Worm (Caenorhabditis elegans): Measurements from ENCODE around the gene T03F6.10.
A peak's percentile ranks its signal among the peaks of the same experiment; 100 is the strongest.

T03F6.10 gene

ce11 chrIII:13377249-13377648 lies 893 bp downstream of the T03F6.10 start (continued):
- TF ChIP-seq pqm-1 (tag; optimal IDR thresholded peaks at IDR 0.05) (peak; percentile 9), lin-14 (GFP tag; optimal IDR thresholded peaks at IDR 0.05) (peak; percentile 92), nhr-47 (tag; optimal IDR thresholded peaks at IDR 0.05) (peak; percentile 31), nhr-19 (GFP tag; conservative IDR thresholded peaks at IDR 0.05) (no peak), fkh-10 (GFP tag; optimal IDR thresholded peaks at IDR 0.05) (no peak), tbx-2 (tag; optimal IDR thresholded peaks at IDR 0.05) (peak; percentile 33), lin-35 (GFP tag; optimal IDR thresholded peaks at IDR 0.05) (peak; percentile 45 to 50), xbp-1 (tag; optimal IDR thresholded peaks at IDR 0.05) (peak; percentile 52), hpl-2 (GFP tag; optimal IDR thresholded peaks at IDR 0.05) (no peak), unc-62 (GFP tag; optimal IDR thresholded peaks at IDR 0.05) (no peak), snu-23 (GFP tag; optimal IDR thresholded peaks at IDR 0.05) (peak; percentile 77), skn-1 (tag; optimal IDR thresholded peaks at IDR 0.05) (peak; percentile 66), efl-1 (optimal IDR thresholded peaks at IDR 0.05) (peak; percentile 20 to 47), efl-1 (GFP tag; optimal IDR thresholded peaks at IDR 0.05 in 1 of 2) (peak; percentile 21 to 93), ama-1 (optimal IDR thresholded peaks at IDR 0.05) (no peak), lsy-2 (tag; optimal IDR thresholded peaks at IDR 0.05) (peak; percentile 38 to 63), elt-2 (tag; optimal IDR thresholded peaks at IDR 0.05) (peak; percentile 70), irx-1 (tag; optimal IDR thresholded peaks at IDR 0.05) (peak; percentile 13), mdl-1 (tag; optimal IDR thresholded peaks at IDR 0.05) (peak in 1 of 2 experiments; percentile 44), nhr-85 (tag) (peak; percentile 64), zag-1 (tag; optimal IDR thresholded peaks at IDR 0.05) (no peak), sup-37 (GFP tag; optimal IDR thresholded peaks at IDR 0.05) (no peak), dpl-1 (GFP tag; optimal IDR thresholded peaks at IDR 0.05) (peak in 2 of 3 experiments; percentile 16 to 30), ztf-11 (tag; optimal IDR thresholded peaks at IDR 0.05) (peak in 1 of 2 experiments; percentile 18), ceh-82 (tag; optimal IDR thresholded peaks at IDR 0.05) (peak in 1 of 3 experiments; percentile 63), nhr-77 (tag; optimal IDR thresholded peaks at IDR 0.05) (peak; percentile 8)

ce11 chrIII:13376304-13376760 lies 1.8 kb downstream of the T03F6.10 start, which contains the start of gene lis-1:
Gene lis-1, minus strand, starts transcription at chrIII:13376710.
- TF ChIP-seq nhr-77 (tag; optimal IDR thresholded peaks at IDR 0.05) = no peak
- no peak for TF ChIP-seq nhr-20 (tag; optimal IDR thresholded peaks at IDR 0.05)
- no peak for TF ChIP-seq mef-2 (tag; optimal IDR thresholded peaks at IDR 0.05)
- no peak for TF ChIP-seq hpl-2 (GFP tag; optimal IDR thresholded peaks at IDR 0.05)
- TF ChIP-seq swsn-7 (tag; optimal IDR thresholded peaks at IDR 0.05) = no peak
- no peak for TF ChIP-seq hlh-4 (tag; optimal IDR thresholded peaks at IDR 0.05)
- peak; percentile 68 for TF ChIP-seq ces-1 (GFP tag; optimal IDR thresholded peaks at IDR 0.05)
- no peak for TF ChIP-seq Y116A8C.19 (tag; optimal IDR thresholded peaks at IDR 0.05; ENCODE audit: borderline replicate concordance)
- no peak for TF ChIP-seq unc-130 (tag; optimal IDR thresholded peaks at IDR 0.05)
- no peak for TF ChIP-seq rnt-1 (tag; optimal IDR thresholded peaks at IDR 0.05)
- no peak for TF ChIP-seq xbp-1 (tag; optimal IDR thresholded peaks at IDR 0.05)
- peak; percentile 11 for TF ChIP-seq nhr-71 (tag; optimal IDR thresholded peaks at IDR 0.05)
- TF ChIP-seq C16A3.4 (tag; optimal IDR thresholded peaks at IDR 0.05) = no peak
- no peak for TF ChIP-seq fos-1 (tag; optimal IDR thresholded peaks at IDR 0.05)
- no peak for TF ChIP-seq ceh-8 (GFP tag; optimal IDR thresholded peaks at IDR 0.05)
- TF ChIP-seq sup-37 (GFP tag; optimal IDR thresholded peaks at IDR 0.05) = no peak

ce11 chrIII:13370980-13371379 lies 7.2 kb downstream of the T03F6.10 start, which contains the start of gene T03F6.9:
Gene T03F6.9, minus strand, starts transcription at chrIII:13371080.
- TF ChIP-seq snu-23 (GFP tag; optimal IDR thresholded peaks at IDR 0.05) = no peak
- TF ChIP-seq fkh-8 (tag; optimal IDR thresholded peaks at IDR 0.05) = peak; percentile 0
